Worm (Caenorhabditis elegans) whole organism, L3 larva: ENCODE results near the gene str-56.

ENCODE experiments used
- ZK546.5 ChIP-seq: sonication (generic microtip); optimal IDR thresholded peaks from 2 replicates; lab custom pipeline; 2017; ENCODE audit warnings: missing biosample characterization, missing genetic modification characterization
- ama-1 ChIP-seq: fragments of 150-350 bp; optimal IDR thresholded peaks from 2 replicates; lab custom pipeline; 2018
- ceh-16 ChIP-seq: sonication (generic microtip); optimal IDR thresholded peaks from 2 replicates; lab custom pipeline; 2017; ENCODE audit warnings: missing biosample characterization, missing genetic modification characterization
- ceh-28 ChIP-seq: fragments of 150-350 bp; optimal IDR thresholded peaks from 2 replicates; lab custom pipeline; 2014; ENCODE audit warnings: missing biosample characterization, missing genetic modification reagents, missing genetic modification characterization
- ceh-82 ChIP-seq: fragments of 150-350 bp; optimal IDR thresholded peaks from 2 replicates; lab custom pipeline; 2014; ENCODE audit warnings: missing biosample characterization, missing genetic modification characterization
- daf-12 ChIP-seq: fragments of 150-350 bp; optimal IDR thresholded peaks from 2 replicates; lab custom pipeline; 2014; ENCODE audit warnings: missing biosample characterization, missing genetic modification reagents, missing genetic modification characterization
- egl-27 ChIP-seq: sonication (generic microtip); optimal IDR thresholded peaks from 4 replicates; lab custom pipeline; 2017; ENCODE audit warnings: missing biosample characterization, missing genetic modification reagents, missing genetic modification characterization
- egl-5 ChIP-seq: fragments of 150-350 bp; optimal IDR thresholded peaks from 2 replicates; lab custom pipeline; 2017; ENCODE audit warnings: missing biosample characterization, missing genetic modification reagents, missing genetic modification characterization, inconsistent platforms
- elt-2 ChIP-seq: sonication (generic microtip); optimal IDR thresholded peaks from 2 replicates; lab custom pipeline; 2016; ENCODE audit warnings: missing genetic modification reagents, mild to moderate bottlenecking, missing genetic modification characterization, missing compliant biosample characterization
- eor-1 ChIP-seq, 2 experiments: fragments of 150-350 bp; optimal IDR thresholded peaks; 2 replicates each; lab custom pipeline; 2014 to 2018; ENCODE audit warnings: missing biosample characterization in 2 of 2, missing genetic modification characterization in 2 of 2
- fkh-10 ChIP-seq: sonication (generic microtip); optimal IDR thresholded peaks from 2 replicates; lab custom pipeline; 2017; ENCODE audit warnings: missing biosample characterization, missing genetic modification reagents, missing genetic modification characterization
- fkh-2 ChIP-seq: fragments of 150-350 bp; optimal IDR thresholded peaks from 2 replicates; lab custom pipeline; 2014; ENCODE audit warnings: missing biosample characterization, missing genetic modification reagents, missing genetic modification characterization
- hmg-11 ChIP-seq: sonication (generic microtip); optimal IDR thresholded peaks from 2 replicates; lab custom pipeline; 2016; ENCODE audit warnings: missing genetic modification characterization, missing compliant biosample characterization
- lin-39 ChIP-seq: fragments of 150-350 bp; optimal IDR thresholded peaks from 2 replicates; lab custom pipeline; 2018; ENCODE audit warnings: missing biosample characterization, missing genetic modification reagents, missing genetic modification characterization
- mdl-1 ChIP-seq: fragments of 150-350 bp; optimal IDR thresholded peaks from 2 replicates; lab custom pipeline; 2014; ENCODE audit warnings: missing biosample characterization, missing genetic modification characterization
- mml-1 ChIP-seq: fragments of 150-350 bp; sonication (generic microtip); optimal IDR thresholded peaks from 3 replicates; lab custom pipeline; 2014; ENCODE audit warnings: missing biosample characterization, missing genetic modification characterization
- nhr-11 ChIP-seq: fragments of 150-350 bp; optimal IDR thresholded peaks from 2 replicates; lab custom pipeline; 2014; ENCODE audit warnings: missing biosample characterization, missing genetic modification characterization
- nhr-12 ChIP-seq: fragments of 150-350 bp; optimal IDR thresholded peaks from 2 replicates; lab custom pipeline; 2014; ENCODE audit warnings: missing biosample characterization, missing genetic modification characterization
- nhr-23 ChIP-seq: fragments of 150-350 bp; optimal IDR thresholded peaks from 2 replicates; lab custom pipeline; 2014; ENCODE audit warnings: missing biosample characterization, missing genetic modification reagents, missing genetic modification characterization
- nhr-237 ChIP-seq: fragments of 150-350 bp; optimal IDR thresholded peaks from 2 replicates; lab custom pipeline; 2014; ENCODE audit warnings: missing biosample characterization, missing genetic modification characterization
- nhr-25 ChIP-seq: sonication (generic microtip); optimal IDR thresholded peaks from 2 replicates; lab custom pipeline; 2017; ENCODE audit warnings: missing biosample characterization, missing genetic modification characterization
- nhr-28 ChIP-seq: fragments of 150-350 bp; optimal IDR thresholded peaks from 2 replicates; lab custom pipeline; 2014; ENCODE audit warnings: missing biosample characterization, missing genetic modification characterization
- nhr-43 ChIP-seq: sonication (generic microtip); optimal IDR thresholded peaks from 2 replicates; lab custom pipeline; 2016; ENCODE audit warnings: mild to moderate bottlenecking, missing genetic modification characterization, missing compliant biosample characterization; ENCODE audit not compliant: poor library complexity, severe bottlenecking
- nhr-67 ChIP-seq: fragments of 150-350 bp; optimal IDR thresholded peaks from 2 replicates; lab custom pipeline; 2014; ENCODE audit warnings: missing biosample characterization, missing genetic modification characterization
- nhr-76 ChIP-seq: fragments of 150-350 bp; sonication (generic microtip); optimal IDR thresholded peaks from 5 replicates; lab custom pipeline; 2014; ENCODE audit warnings: missing biosample characterization, missing genetic modification characterization
- pha-4 ChIP-seq: fragments of 150-350 bp; optimal IDR thresholded peaks from 2 replicates; lab custom pipeline; 2014; ENCODE audit warnings: missing biosample characterization, missing genetic modification reagents, missing genetic modification characterization
- skn-1 ChIP-seq: fragments of 150-350 bp; optimal IDR thresholded peaks from 2 replicates; lab custom pipeline; 2014; ENCODE audit warnings: missing biosample characterization, missing genetic modification characterization
- snpc-4 ChIP-seq: fragments of 150-350 bp; optimal IDR thresholded peaks from 2 replicates; lab custom pipeline; 2014; ENCODE audit warnings: missing biosample characterization, missing genetic modification characterization
- tbx-2 ChIP-seq: sonication (generic microtip); optimal IDR thresholded peaks from 2 replicates; lab custom pipeline; 2016; ENCODE audit warnings: mild to moderate bottlenecking, missing genetic modification characterization, missing compliant biosample characterization
- ztf-11 ChIP-seq: fragments of 150-350 bp; optimal IDR thresholded peaks from 2 replicates; lab custom pipeline; 2014; ENCODE audit warnings: missing biosample characterization, missing genetic modification characterization
- ztf-4 ChIP-seq: fragments of 150-350 bp; optimal IDR thresholded peaks from 2 replicates; lab custom pipeline; 2014; ENCODE audit warnings: missing biosample characterization, missing genetic modification characterization

str-56 gene

DNA sequence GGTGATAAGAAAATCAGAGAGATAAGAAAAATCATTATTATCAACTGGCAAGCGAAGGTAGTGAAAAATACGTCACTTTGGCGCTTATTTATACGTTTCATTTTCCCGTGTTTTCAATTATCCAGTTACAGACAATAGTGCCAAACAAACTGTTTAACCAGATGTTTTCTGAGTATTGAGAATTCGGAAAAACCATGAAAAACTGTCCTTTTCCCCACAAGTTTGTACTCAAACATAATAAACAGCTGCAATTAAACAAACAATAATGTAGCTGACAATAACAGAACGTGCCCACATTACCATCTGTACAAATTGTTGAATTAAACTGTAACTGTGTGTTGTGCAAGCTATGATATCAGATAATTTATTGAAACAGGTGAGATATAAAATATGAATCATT, 33.2 kb downstream of the str-56 start, which contains the start of the genes F35E8.1 and F35E8.2:
TSS of gene F35E8.1 (minus strand) at position 101 of the 400 bp plus-strand sequence.
TSS of gene F35E8.2 (plus strand) at position 132 of the 400 bp plus-strand sequence.
- TF ChIP-seq elt-2 (tag; lab: Kevin White, UChicago), result peak; percentile 27

DNA sequence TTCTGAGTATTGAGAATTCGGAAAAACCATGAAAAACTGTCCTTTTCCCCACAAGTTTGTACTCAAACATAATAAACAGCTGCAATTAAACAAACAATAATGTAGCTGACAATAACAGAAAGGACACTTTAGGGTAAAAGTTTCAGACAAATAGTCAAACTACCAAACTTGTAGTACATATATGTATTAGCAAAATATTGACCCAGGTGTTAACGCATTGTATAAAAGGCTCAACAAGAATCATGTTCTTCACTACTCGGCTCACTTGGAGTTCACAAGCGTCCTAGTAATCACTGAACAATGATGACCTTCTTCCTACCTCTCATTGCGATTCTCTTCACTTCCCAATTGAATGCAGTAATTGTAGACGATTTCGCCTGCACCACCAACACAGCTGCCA, 39.5 kb downstream of the str-56 start, which contains the start of gene F35E8.6:
TSS of gene F35E8.6 (plus strand) at position 301 of the 400 bp plus-strand sequence.
- TF ChIP-seq ztf-11 (tag; lab: Kevin White, UChicago), result no peak
- TF ChIP-seq egl-5, result no peak
- TF ChIP-seq daf-12, result no peak
- no peak for TF ChIP-seq nhr-12
- TF ChIP-seq ZK546.5 (tag; lab: Kevin White, UChicago), result no peak
- TF ChIP-seq ceh-28 (tag; lab: Kevin White, UChicago), result no peak
- no peak for TF ChIP-seq pha-4 (tag; lab: Kevin White, UChicago)
- no peak for TF ChIP-seq nhr-11 (tag; lab: Kevin White, UChicago)
- TF ChIP-seq mml-1 (tag; lab: Kevin White, UChicago), result no peak
- TF ChIP-seq lin-39 (tag; lab: Kevin White, UChicago), result no peak
- TF ChIP-seq ama-1, result no peak
- no peak for TF ChIP-seq nhr-28 (tag; lab: Kevin White, UChicago)

DNA sequence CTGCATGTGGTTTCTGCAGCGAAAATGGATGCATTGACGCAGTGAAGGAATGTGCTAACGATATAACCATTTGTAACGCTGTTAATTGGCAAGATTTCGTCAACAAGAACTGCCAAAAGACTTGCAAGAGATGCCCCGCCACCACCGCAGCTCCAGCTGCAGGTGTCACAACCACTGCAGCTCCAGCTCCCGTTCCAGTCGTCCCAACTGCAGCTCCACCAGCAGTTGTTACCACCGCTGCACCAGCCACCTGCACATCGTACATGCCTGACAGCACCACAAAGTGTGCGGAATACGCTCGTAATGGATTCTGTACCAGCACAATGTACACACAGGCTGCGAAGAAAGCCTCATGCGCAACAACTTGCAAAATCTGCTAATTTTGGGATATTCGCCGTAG, 40.3 kb downstream of the str-56 start:
- TF ChIP-seq snpc-4 (tag; lab: Kevin White, UChicago), result no peak
- no peak for TF ChIP-seq nhr-12
- no peak for TF ChIP-seq egl-27 (tag; lab: Kevin White, UChicago)
- TF ChIP-seq mml-1 (tag; lab: Kevin White, UChicago), result no peak
- TF ChIP-seq ztf-11 (tag; lab: Kevin White, UChicago), result no peak
- TF ChIP-seq nhr-43 (tag; lab: Kevin White, UChicago), result no peak
- no peak for TF ChIP-seq fkh-10
- no peak for TF ChIP-seq nhr-67 (tag; lab: Kevin White, UChicago)
- TF ChIP-seq fkh-2 (tag; lab: Kevin White, UChicago), result no peak
- TF ChIP-seq mdl-1 (tag; lab: Kevin White, UChicago), result no peak
- TF ChIP-seq ceh-28 (tag; lab: Kevin White, UChicago), result no peak

DNA sequence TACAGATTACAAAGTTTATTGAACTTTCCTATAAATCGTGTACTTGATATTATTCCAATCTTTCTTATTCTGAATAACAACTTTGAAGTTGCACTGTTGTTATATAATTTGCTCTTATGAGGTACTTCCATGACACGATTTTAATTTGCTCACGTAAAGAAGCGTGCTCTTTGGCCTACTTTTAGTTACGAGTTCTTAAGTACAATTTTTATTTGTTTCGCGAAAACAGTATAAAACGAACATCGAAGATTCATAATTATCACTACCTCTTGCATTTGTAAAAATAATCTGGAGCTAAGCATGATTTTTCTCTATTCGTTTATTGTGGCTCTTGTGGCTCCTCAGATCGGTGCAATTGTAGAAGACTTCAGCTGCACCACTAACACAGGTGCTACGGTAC, 41.3 kb downstream of the str-56 start, which contains the start of gene F35E8.7:
TSS of gene F35E8.7 (plus strand) at position 301 of the 400 bp plus-strand sequence.
- no peak for TF ChIP-seq mml-1 (tag; lab: Kevin White, UChicago)
- no peak for TF ChIP-seq fkh-10
- no peak for TF ChIP-seq nhr-23 (tag; lab: Kevin White, UChicago)
- no peak for TF ChIP-seq skn-1 (tag; lab: Kevin White, UChicago)

DNA sequence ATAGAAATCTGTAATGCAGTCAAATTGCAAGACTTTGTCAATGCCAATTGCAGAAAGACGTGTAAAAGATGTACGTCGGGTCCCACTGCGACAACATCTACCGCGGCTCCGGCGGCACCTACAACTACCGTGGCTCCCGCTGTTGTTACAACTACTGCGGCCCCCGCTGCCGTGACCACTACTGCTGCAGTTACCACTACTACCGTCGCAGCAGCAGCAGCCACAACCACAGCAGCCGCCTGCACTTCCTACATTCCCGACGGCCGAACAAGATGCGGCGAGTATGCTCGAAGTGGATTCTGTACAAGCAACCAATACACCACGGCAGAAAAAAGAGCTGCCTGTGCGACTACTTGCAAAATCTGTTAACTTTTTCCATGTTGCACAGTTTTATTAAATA, 42.4 kb downstream of the str-56 start:
- no peak for TF ChIP-seq nhr-67 (tag; lab: Kevin White, UChicago)
- TF ChIP-seq pha-4 (tag; lab: Kevin White, UChicago), result no peak

DNA sequence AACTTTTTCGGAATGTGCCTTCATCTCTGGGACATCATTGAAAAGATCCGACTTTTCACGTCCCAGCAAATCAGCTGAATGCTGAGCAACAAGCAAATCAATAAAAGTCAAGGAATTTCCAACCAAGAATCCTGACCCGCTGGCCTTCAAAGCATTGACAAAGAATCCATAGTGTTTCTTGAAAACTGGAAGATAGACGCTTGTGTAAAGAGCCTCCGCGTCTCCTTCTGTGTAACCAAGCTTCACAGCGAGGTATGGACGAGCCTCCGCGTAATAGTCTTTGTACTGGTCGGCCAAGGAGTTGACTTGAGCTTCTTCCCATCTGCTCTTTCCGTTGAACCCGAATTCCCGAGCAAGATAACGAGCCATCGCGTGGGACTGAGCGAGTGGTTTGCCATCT, 42.9 kb downstream of the str-56 start:
- TF ChIP-seq nhr-43 (tag; lab: Kevin White, UChicago) (no peak), ztf-4 (no peak), lin-39 (tag; lab: Kevin White, UChicago) (no peak), mdl-1 (tag; lab: Kevin White, UChicago) (no peak), ceh-82 (no peak), mml-1 (tag; lab: Kevin White, UChicago) (no peak), nhr-76 (tag; lab: Kevin White, UChicago) (no peak), ztf-11 (tag; lab: Kevin White, UChicago) (no peak), hmg-11 (tag; lab: Kevin White, UChicago) (no peak), ceh-16 (tag; lab: Kevin White, UChicago) (no peak), ceh-28 (tag; lab: Kevin White, UChicago) (no peak), nhr-237 (tag; lab: Kevin White, UChicago) (no peak), nhr-25 (no peak), pha-4 (tag; lab: Kevin White, UChicago) (no peak), egl-27 (tag; lab: Kevin White, UChicago) (no peak), eor-1 (tag; optimal IDR thresholded peaks at IDR 0.05; lab: Kevin White, UChicago) (no peak), tbx-2 (tag; lab: Kevin White, UChicago) (no peak)
